Worm (Caenorhabditis elegans) whole organism, early embryonic: ENCODE measurements around the gene F35G12.12.

Experiments
- B0310.2 ChIP-seq: sonication (generic microtip); optimal IDR thresholded peaks from 2 replicates; lab custom pipeline; 2016; ENCODE audit warnings: mild to moderate bottlenecking, missing genetic modification characterization, missing compliant biosample characterization
- F13C5.2 ChIP-seq: sonication (generic microtip); optimal IDR thresholded peaks from 2 replicates; lab custom pipeline; 2017; ENCODE audit warnings: mild to moderate bottlenecking, missing genetic modification characterization, inconsistent platforms, missing compliant biosample characterization
- aly-1 ChIP-seq: sonication (generic microtip); optimal IDR thresholded peaks from 2 replicates; lab custom pipeline; 2016; ENCODE audit warnings: missing genetic modification characterization, missing compliant biosample characterization
- ama-1 ChIP-seq: fragments of 150-350 bp; optimal IDR thresholded peaks from 2 replicates; lab custom pipeline; 2014
- ceh-13 ChIP-seq: fragments of 200-800 bp; sonication (Bioruptor generic); optimal IDR thresholded peaks from 2 replicates; lab custom pipeline; 2018; ENCODE audit warnings: mild to moderate bottlenecking, missing genetic modification characterization, missing compliant biosample characterization
- ceh-36 ChIP-seq: sonication (generic microtip); optimal IDR thresholded peaks from 2 replicates; lab custom pipeline; 2016; ENCODE audit warnings: missing genetic modification characterization, inconsistent platforms, missing compliant biosample characterization
- ets-7 ChIP-seq: sonication (generic microtip); optimal IDR thresholded peaks from 2 replicates; lab custom pipeline; 2016; ENCODE audit warnings: missing genotype, missing genetic modification characterization, missing compliant biosample characterization
- flt-1 ChIP-seq: fragments of 200-800 bp; sonication (Bioruptor generic); IDR thresholded peaks from 2 replicates; pipeline ENCODE4 v1.3.6; 2022; ENCODE audit warnings: missing genetic modification characterization, missing compliant biosample characterization
- hmbx-1 ChIP-seq: sonication (generic microtip); optimal IDR thresholded peaks from 2 replicates; lab custom pipeline; 2016; ENCODE audit warnings: mild to moderate bottlenecking, missing genetic modification characterization, missing compliant biosample characterization
- hmg-4 ChIP-seq: fragments of 200-800 bp; sonication (Bioruptor generic); optimal IDR thresholded peaks from 2 replicates; lab custom pipeline; 2018; ENCODE audit warnings: mild to moderate bottlenecking, missing genetic modification characterization, missing compliant biosample characterization
- hnd-1 ChIP-seq: sonication (generic microtip); optimal IDR thresholded peaks from 2 replicates; lab custom pipeline; 2016; ENCODE audit warnings: missing genetic modification characterization, missing compliant biosample characterization
- pes-1 ChIP-seq: fragments of 200-800 bp; sonication (Bioruptor generic); IDR thresholded peaks from 2 replicates; pipeline ENCODE4 v1.3.6; 2022; ENCODE audit warnings: missing genetic modification reagents, missing genetic modification characterization, missing compliant biosample characterization
- scrt-1 ChIP-seq: fragments of 200-800 bp; sonication (Bioruptor generic); IDR thresholded peaks from 2 replicates; pipeline ENCODE4 v1.3.6; 2022; ENCODE audit warnings: missing genetic modification characterization, missing compliant biosample characterization
- sea-1 ChIP-seq: fragments of 200-800 bp; sonication (Bioruptor generic); conservative IDR thresholded peaks from 2 replicates; pipeline ENCODE4 v1.3.6; 2022; ENCODE audit warnings: missing genetic modification characterization, missing compliant biosample characterization
- tbx-11 ChIP-seq: fragments of 200-800 bp; sonication (Bioruptor generic); IDR thresholded peaks from 2 replicates; pipeline ENCODE4 v1.3.6; 2022; ENCODE audit warnings: missing genetic modification characterization, missing compliant biosample characterization
- tbx-37 ChIP-seq: fragments of 200-800 bp; sonication (Bioruptor generic); conservative IDR thresholded peaks from 2 replicates; pipeline ENCODE4 v1.3.6; 2022; ENCODE audit warnings: missing genetic modification reagents, missing genetic modification characterization, missing compliant biosample characterization
- tra-4 ChIP-seq: sonication (generic microtip); optimal IDR thresholded peaks from 2 replicates; lab custom pipeline; 2017; ENCODE audit warnings: missing genetic modification characterization, missing compliant biosample characterization

Gene F35G12.12

ce11 chrIII:4581495-4581894, at the start of gene F35G12.12:
F35G12.12 (plus strand) TSS chrIII:4581795.
- TF ChIP-seq hmbx-1, result no peak
- no peak for TF ChIP-seq scrt-1 (GFP tag; lab: Robert Waterston, UW)
- TF ChIP-seq sea-1 (GFP tag; lab: Robert Waterston, UW), result no peak
- no peak for TF ChIP-seq ceh-36
- no peak for TF ChIP-seq aly-1 (tag; lab: Kevin White, UChicago)
- TF ChIP-seq tbx-11, result no peak
- no peak for TF ChIP-seq ets-7 (tag; lab: Kevin White, UChicago)
- TF ChIP-seq hmg-4 (GFP tag; lab: Kevin White, UChicago), result no peak
- no peak for TF ChIP-seq ama-1 (lab: Kevin White, UChicago)
- no peak for TF ChIP-seq hnd-1 (tag; lab: Kevin White, UChicago)
- TF ChIP-seq F13C5.2 (tag; lab: Kevin White, UChicago), result no peak
- no peak for TF ChIP-seq tbx-37 (GFP tag; lab: Robert Waterston, UW)
- no peak for TF ChIP-seq ceh-13 (GFP tag; lab: Kevin White, UChicago)
- no peak for TF ChIP-seq pes-1 (GFP tag; lab: Robert Waterston, UW)
- no peak for TF ChIP-seq B0310.2
- TF ChIP-seq flt-1 (GFP tag; lab: Robert Waterston, UW), result no peak

ce11 chrIII:4540604-4541003, 41.0 kb upstream of the F35G12.12 start, which contains the start of gene ugt-62:
ugt-62 (minus strand) TSS chrIII:4540623.
- TF ChIP-seq hnd-1 (tag; lab: Kevin White, UChicago), result no peak
- no peak for TF ChIP-seq flt-1 (GFP tag; lab: Robert Waterston, UW)
- no peak for TF ChIP-seq ets-7 (tag; lab: Kevin White, UChicago)
- TF ChIP-seq ama-1 (lab: Kevin White, UChicago), result no peak
- no peak for TF ChIP-seq ceh-36
- no peak for TF ChIP-seq pes-1 (GFP tag; lab: Robert Waterston, UW)
- TF ChIP-seq scrt-1 (GFP tag; lab: Robert Waterston, UW), result no peak
- TF ChIP-seq sea-1 (GFP tag; lab: Robert Waterston, UW), result no peak
- no peak for TF ChIP-seq hmbx-1
- no peak for TF ChIP-seq tbx-37 (GFP tag; lab: Robert Waterston, UW)
- no peak for TF ChIP-seq tra-4 (tag; lab: Kevin White, UChicago)
- TF ChIP-seq F13C5.2 (tag; lab: Kevin White, UChicago), result no peak
- no peak for TF ChIP-seq hmg-4 (GFP tag; lab: Kevin White, UChicago)

- TF ChIP-seq F13C5.2 (tag; lab: Kevin White, UChicago), result peak; percentile 38
- peak; percentile 30; the same call in 1 of the 2 replicates for TF ChIP-seq flt-1 (GFP tag; lab: Robert Waterston, UW)
- TF ChIP-seq pes-1 (GFP tag; lab: Robert Waterston, UW), result no peak
- TF ChIP-seq aly-1 (tag; lab: Kevin White, UChicago), result no peak
- TF ChIP-seq ets-7 (tag; lab: Kevin White, UChicago), result no peak
- no peak for TF ChIP-seq tbx-37 (GFP tag; lab: Robert Waterston, UW)
- TF ChIP-seq scrt-1 (GFP tag; lab: Robert Waterston, UW), result no peak
- no peak for TF ChIP-seq ceh-13 (GFP tag; lab: Kevin White, UChicago)
- no peak for TF ChIP-seq ama-1 (lab: Kevin White, UChicago)
- no peak for TF ChIP-seq hmbx-1
- TF ChIP-seq B0310.2, result no peak
- peak; percentile 18 for TF ChIP-seq hnd-1 (tag; lab: Kevin White, UChicago)
- TF ChIP-seq ceh-36, result no peak
- TF ChIP-seq tbx-11, result no peak
- TF ChIP-seq hmg-4 (GFP tag; lab: Kevin White, UChicago), result no peak
- no peak for TF ChIP-seq sea-1 (GFP tag; lab: Robert Waterston, UW)
Measured at ce11 chrIII:4542362-4542931, 39.1 kb upstream of the F35G12.12 start, which contains the start of the genes mrps-34 and cisd-3.1. mrps-34 (minus strand) TSS chrIII:4542452. cisd-3.1 (plus strand) TSS chrIII:4542881.

- TF ChIP-seq hnd-1 (tag; lab: Kevin White, UChicago), result no peak
- no peak for TF ChIP-seq pes-1 (GFP tag; lab: Robert Waterston, UW)
- no peak for TF ChIP-seq tbx-11
- TF ChIP-seq hmbx-1, result no peak
- TF ChIP-seq ets-7 (tag; lab: Kevin White, UChicago), result no peak
- no peak for TF ChIP-seq B0310.2
- no peak for TF ChIP-seq scrt-1 (GFP tag; lab: Robert Waterston, UW)
Measured at ce11 chrIII:4544959-4545358, 36.6 kb upstream of the F35G12.12 start, which contains the start of gene M88.3. M88.3 (minus strand) TSS chrIII:4545059.

- no peak for TF ChIP-seq flt-1 (GFP tag; lab: Robert Waterston, UW)
- no peak for TF ChIP-seq aly-1 (tag; lab: Kevin White, UChicago)
- no peak for TF ChIP-seq tbx-37 (GFP tag; lab: Robert Waterston, UW)
- TF ChIP-seq tra-4 (tag; lab: Kevin White, UChicago), result no peak
- TF ChIP-seq F13C5.2 (tag; lab: Kevin White, UChicago), result no peak
- no peak for TF ChIP-seq B0310.2
- no peak for TF ChIP-seq pes-1 (GFP tag; lab: Robert Waterston, UW)
- TF ChIP-seq ama-1 (lab: Kevin White, UChicago), result no peak
- TF ChIP-seq scrt-1 (GFP tag; lab: Robert Waterston, UW), result no peak
- TF ChIP-seq sea-1 (GFP tag; lab: Robert Waterston, UW), result no peak
- no peak for TF ChIP-seq hmg-4 (GFP tag; lab: Kevin White, UChicago)
- no peak for TF ChIP-seq ceh-36
- TF ChIP-seq ets-7 (tag; lab: Kevin White, UChicago), result no peak
- no peak for TF ChIP-seq ceh-13 (GFP tag; lab: Kevin White, UChicago)
- no peak for TF ChIP-seq hnd-1 (tag; lab: Kevin White, UChicago)
- TF ChIP-seq hmbx-1, result no peak
- no peak for TF ChIP-seq tbx-11
Measured at ce11 chrIII:4548739-4549138, 32.9 kb upstream of the F35G12.12 start, which contains the start of gene M88.4. M88.4 (plus strand) TSS chrIII:4549039.

ce11 chrIII:4551963-4552362, 29.6 kb upstream of the F35G12.12 start:
- no peak for TF ChIP-seq scrt-1 (GFP tag; lab: Robert Waterston, UW)
- TF ChIP-seq tbx-37 (GFP tag; lab: Robert Waterston, UW), result no peak
- no peak for TF ChIP-seq hnd-1 (tag; lab: Kevin White, UChicago)
- TF ChIP-seq ama-1 (lab: Kevin White, UChicago), result no peak
- TF ChIP-seq B0310.2, result no peak
- no peak for TF ChIP-seq sea-1 (GFP tag; lab: Robert Waterston, UW)
- no peak for TF ChIP-seq flt-1 (GFP tag; lab: Robert Waterston, UW)
- no peak for TF ChIP-seq pes-1 (GFP tag; lab: Robert Waterston, UW)
- no peak for TF ChIP-seq aly-1 (tag; lab: Kevin White, UChicago)
- TF ChIP-seq hmg-4 (GFP tag; lab: Kevin White, UChicago), result no peak
- no peak for TF ChIP-seq ceh-13 (GFP tag; lab: Kevin White, UChicago)
- no peak for TF ChIP-seq hmbx-1
